Worm (Caenorhabditis elegans): ENCODE measurements around the gene dyf-13.

- TF ChIP-seq isw-1 (GFP tag; IDR thresholded peaks at IDR 0.05) (no peak), alr-1 (tag; optimal IDR thresholded peaks at IDR 0.05; ENCODE audit: borderline replicate concordance) (no peak), sptf-1 (tag; optimal IDR thresholded peaks at IDR 0.05) (no peak), pqm-1 (tag; optimal IDR thresholded peaks at IDR 0.05) (no peak), snpc-4 (tag; optimal IDR thresholded peaks at IDR 0.05) (no peak), ceh-8 (GFP tag; optimal IDR thresholded peaks at IDR 0.05) (no peak), mep-1 (tag; optimal IDR thresholded peaks at IDR 0.05) (no peak), ama-1 (optimal IDR thresholded peaks at IDR 0.05) (no peak), nhr-12 (tag; optimal IDR thresholded peaks at IDR 0.05) (no peak), hlh-17 (GFP tag; optimal IDR thresholded peaks at IDR 0.05; ENCODE audit: borderline replicate concordance) (no peak), fos-1 (tag; optimal IDR thresholded peaks at IDR 0.05) (no peak)
These were observed 9.6 kb downstream of the dyf-13 start, which contains the start of gene C27H5.12 for ce11 chrII:7161512-7161911.

All from whole organism, L1 larva.